Worm (Caenorhabditis elegans): ENCODE data around the gene nstp-8.

ce11 chrV:2191122-2191521, 24.3 kb upstream of the nstp-8 start, which contains the start of gene srbc-42:
- no peak for TF ChIP-seq lin-14 (GFP tag; optimal IDR thresholded peaks at IDR 0.05)
- TF ChIP-seq dsc-1 (tag; optimal IDR thresholded peaks at IDR 0.05), result no peak
- no peak for TF ChIP-seq ztf-11 (tag; optimal IDR thresholded peaks at IDR 0.05)

All from whole organism, L1 larva.